Worm (Caenorhabditis elegans) whole organism, early embryonic: Measurements from ENCODE around the gene let-754.

Experiments used
- F13C5.2 ChIP-seq: sonication (generic microtip); optimal IDR thresholded peaks from 2 replicates; lab custom pipeline; 2017; ENCODE audit warnings: mild to moderate bottlenecking, missing genetic modification characterization, inconsistent platforms, missing compliant biosample characterization
- ama-1 ChIP-seq: fragments of 150-350 bp; optimal IDR thresholded peaks from 2 replicates; lab custom pipeline; 2014
- ceh-13 ChIP-seq: fragments of 200-800 bp; sonication (Bioruptor generic); optimal IDR thresholded peaks from 2 replicates; lab custom pipeline; 2018; ENCODE audit warnings: mild to moderate bottlenecking, missing genetic modification characterization, missing compliant biosample characterization
- flt-1 ChIP-seq: fragments of 200-800 bp; sonication (Bioruptor generic); IDR thresholded peaks from 2 replicates; pipeline ENCODE4 v1.3.6; 2022; ENCODE audit warnings: missing genetic modification characterization, missing compliant biosample characterization
- pes-1 ChIP-seq: fragments of 200-800 bp; sonication (Bioruptor generic); IDR thresholded peaks from 2 replicates; pipeline ENCODE4 v1.3.6; 2022; ENCODE audit warnings: missing genetic modification reagents, missing genetic modification characterization, missing compliant biosample characterization
- scrt-1 ChIP-seq: fragments of 200-800 bp; sonication (Bioruptor generic); IDR thresholded peaks from 2 replicates; pipeline ENCODE4 v1.3.6; 2022; ENCODE audit warnings: missing genetic modification characterization, missing compliant biosample characterization
- tbx-11 ChIP-seq: fragments of 200-800 bp; sonication (Bioruptor generic); IDR thresholded peaks from 2 replicates; pipeline ENCODE4 v1.3.6; 2022; ENCODE audit warnings: missing genetic modification characterization, missing compliant biosample characterization
- tbx-37 ChIP-seq: fragments of 200-800 bp; sonication (Bioruptor generic); conservative IDR thresholded peaks from 2 replicates; pipeline ENCODE4 v1.3.6; 2022; ENCODE audit warnings: missing genetic modification reagents, missing genetic modification characterization, missing compliant biosample characterization
- tra-4 ChIP-seq: sonication (generic microtip); optimal IDR thresholded peaks from 2 replicates; lab custom pipeline; 2017; ENCODE audit warnings: missing genetic modification characterization, missing compliant biosample characterization

- TF ChIP-seq tra-4 (tag; lab: Kevin White, UChicago) (no peak), ama-1 (no peak), tbx-37 (no peak), flt-1 (GFP tag; lab: Robert Waterston, UW) (no peak), pes-1 (GFP tag; lab: Robert Waterston, UW) (no peak), scrt-1 (GFP tag; lab: Robert Waterston, UW) (no peak), tbx-11 (no peak), F13C5.2 (tag; lab: Kevin White, UChicago) (no peak), ceh-13 (no peak)
Measured at ce11 chrIII:7917667-7918066, 35.4 kb downstream of the let-754 start, which contains the start of gene gly-3.
